Fruit fly (Drosophila melanogaster): Measurements from ENCODE around the gene CG33995.

DNA sequence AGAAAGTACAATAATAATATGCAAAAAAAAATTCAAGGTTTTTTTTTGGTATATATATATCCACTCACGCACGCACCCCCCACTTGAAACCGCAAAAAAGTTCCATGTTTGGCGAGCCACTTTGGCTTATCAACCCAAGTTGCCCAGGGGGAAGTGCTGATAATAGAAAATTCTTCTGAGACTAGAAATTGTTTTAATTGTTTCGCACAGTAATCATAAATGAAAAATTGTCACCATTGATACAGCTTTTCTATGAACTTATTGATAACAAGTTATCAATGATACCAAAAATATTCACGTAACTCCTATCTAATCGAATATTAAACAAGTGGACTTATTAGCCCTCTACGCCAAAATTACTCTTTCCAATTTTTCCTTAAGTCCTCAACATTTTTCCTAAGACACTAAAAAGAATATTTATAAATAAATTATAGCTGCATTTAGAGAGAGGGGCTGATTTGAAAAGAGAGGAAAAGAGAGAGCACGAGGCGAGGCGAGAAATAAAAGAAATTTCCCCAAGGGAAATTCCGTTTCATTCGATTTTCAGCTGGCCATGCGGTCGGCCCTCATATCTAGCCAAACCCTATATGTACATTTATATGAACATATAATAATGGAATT is 44.4 kb upstream of the CG33995 start:
- TF ChIP-seq CG5204 (GFP tag; optimal IDR thresholded peaks at IDR 0.05), result no peak
- no peak for TF ChIP-seq Crg-1 (GFP tag; optimal IDR thresholded peaks at IDR 0.05)
- no peak for TF ChIP-seq Mnt (GFP tag; optimal IDR thresholded peaks at IDR 0.05)
- no peak for TF ChIP-seq ovo (GFP tag; optimal IDR thresholded peaks at IDR 0.05)
- no peak for TF ChIP-seq Hr96 (GFP tag; optimal IDR thresholded peaks at IDR 0.05)
- TF ChIP-seq CG12768 (GFP tag; optimal IDR thresholded peaks at IDR 0.05), result no peak
- TF ChIP-seq kay (GFP tag; ENCODE audit: borderline replicate concordance), result peak; percentile 79
- peak; percentile 8 for TF ChIP-seq cic (GFP tag; optimal IDR thresholded peaks at IDR 0.05)
- no peak for TF ChIP-seq toe (GFP tag; optimal IDR thresholded peaks at IDR 0.05)
- TF ChIP-seq Clk (GFP tag; optimal IDR thresholded peaks at IDR 0.05), result no peak
- TF ChIP-seq CG14711 (tag; optimal IDR thresholded peaks at IDR 0.05), result no peak
- TF ChIP-seq CG33017 (tag; optimal IDR thresholded peaks at IDR 0.05), result no peak

Data from whole organism, adult.